Worm (Caenorhabditis elegans) whole organism, early embryonic: ENCODE results near the gene C49A9.9.

Experiments used
- ama-1 ChIP-seq: fragments of 150-350 bp; optimal IDR thresholded peaks from 2 replicates; lab custom pipeline; 2014
- ceh-13 ChIP-seq: fragments of 200-800 bp; sonication (Bioruptor generic); optimal IDR thresholded peaks from 2 replicates; lab custom pipeline; 2018; ENCODE audit warnings: mild to moderate bottlenecking, missing genetic modification characterization, missing compliant biosample characterization
- tbx-11 ChIP-seq: fragments of 200-800 bp; sonication (Bioruptor generic); IDR thresholded peaks from 2 replicates; pipeline ENCODE4 v1.3.6; 2022; ENCODE audit warnings: missing genetic modification characterization, missing compliant biosample characterization
- tbx-37 ChIP-seq: fragments of 200-800 bp; sonication (Bioruptor generic); conservative IDR thresholded peaks from 2 replicates; pipeline ENCODE4 v1.3.6; 2022; ENCODE audit warnings: missing genetic modification reagents, missing genetic modification characterization, missing compliant biosample characterization

DNA sequence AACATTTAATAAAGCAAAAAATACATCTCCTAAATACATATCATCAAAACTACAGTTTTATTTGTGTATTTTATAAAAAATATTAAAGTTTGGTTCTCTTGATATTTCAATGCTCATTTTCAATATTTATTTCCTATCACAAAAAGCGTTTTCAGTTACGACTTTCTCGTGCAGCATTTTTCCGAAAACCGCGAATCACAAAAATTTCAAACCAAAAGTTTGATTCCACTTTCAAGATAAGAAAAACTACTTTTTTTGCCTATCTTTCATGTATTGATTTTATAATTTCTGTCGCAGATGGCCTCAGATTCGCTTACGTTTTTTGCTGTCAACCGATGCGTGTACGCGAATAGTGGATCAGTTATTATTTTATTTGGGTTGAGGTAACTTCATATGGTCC lies 2.3 kb downstream of the C49A9.9 start, which contains the start of gene C49A9.4:
- TF ChIP-seq tbx-37 (no peak), tbx-11 (GFP tag; lab: Robert Waterston, UW) (no peak), ceh-13 (GFP tag; lab: Kevin White, UChicago) (no peak), ama-1 (no peak)
